Fruit fly (Drosophila melanogaster) Kc167 (cell line): Measurements from ENCODE around the gene CG15177.

ENCODE experiments used
- Myc ChIP-seq: fragments of >200 bp; optimal IDR thresholded peaks from 2 replicates; lab custom pipeline; 2017; ENCODE audit warnings: missing external identifiers
- Sin3A ChIP-seq: fragments of >200 bp; optimal IDR thresholded peaks from 2 replicates; lab custom pipeline; 2018; ENCODE audit warnings: missing external identifiers
- h ChIP-seq: fragments of >200 bp; optimal IDR thresholded peaks from 3 replicates; lab custom pipeline; 2018; ENCODE audit warnings: missing external identifiers
- insv ChIP-seq: fragments of >200 bp; optimal IDR thresholded peaks from 3 replicates; lab custom pipeline; 2018; ENCODE audit warnings: missing external identifiers
- psq ChIP-seq: fragments of >200 bp; optimal IDR thresholded peaks from 2 replicates; lab custom pipeline; 2017; ENCODE audit warnings: missing external identifiers
- ttk ChIP-seq: sonication (Bioruptor generic); optimal IDR thresholded peaks from 2 replicates; lab custom pipeline; 2017; ENCODE audit warnings: missing external identifiers

Gene CG15177

dm6 chr3R:6629221-6629620 lies at the start of gene CG15177:
CG15177 (minus strand) TSS chr3R:6629321.
- TF ChIP-seq Myc (lab: Kevin White, UChicago) (no peak), insv (lab: Kevin White, UChicago) (no peak)

- TF ChIP-seq Myc (lab: Kevin White, UChicago) (no peak), insv (lab: Kevin White, UChicago) (no peak), h (no peak), Sin3A (lab: Kevin White, UChicago) (no peak), ttk (lab: Kevin White, UChicago) (no peak), psq (lab: Kevin White, UChicago) (no peak)
Measured at dm6 chr3R:6678480-6678879, 49.4 kb upstream of the CG15177 start, which contains the start of gene lab. lab (minus strand) TSS chr3R:6678590.

DNA sequence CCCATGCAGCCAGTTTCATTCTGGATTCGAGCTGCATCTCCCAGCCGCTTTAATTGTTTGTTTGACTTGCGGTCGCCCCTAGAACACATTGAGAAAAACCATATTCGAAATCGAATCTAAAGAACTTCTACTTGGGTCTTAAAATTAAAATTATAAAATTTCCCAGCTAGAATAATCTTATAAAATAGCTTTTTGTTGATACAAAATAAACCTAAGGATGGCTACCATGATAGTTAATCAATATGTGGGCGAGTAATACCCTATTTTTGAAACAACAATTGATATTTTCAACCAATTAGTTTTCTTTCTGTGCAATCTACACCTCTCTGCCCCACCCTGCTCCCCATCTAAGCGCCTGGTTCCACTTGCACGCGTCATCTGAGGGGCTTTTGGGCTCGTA lies 45.4 kb upstream of the CG15177 start:
- TF ChIP-seq psq (lab: Kevin White, UChicago) (no peak), insv (lab: Kevin White, UChicago) (no peak), h (no peak), ttk (lab: Kevin White, UChicago) (no peak)

DNA sequence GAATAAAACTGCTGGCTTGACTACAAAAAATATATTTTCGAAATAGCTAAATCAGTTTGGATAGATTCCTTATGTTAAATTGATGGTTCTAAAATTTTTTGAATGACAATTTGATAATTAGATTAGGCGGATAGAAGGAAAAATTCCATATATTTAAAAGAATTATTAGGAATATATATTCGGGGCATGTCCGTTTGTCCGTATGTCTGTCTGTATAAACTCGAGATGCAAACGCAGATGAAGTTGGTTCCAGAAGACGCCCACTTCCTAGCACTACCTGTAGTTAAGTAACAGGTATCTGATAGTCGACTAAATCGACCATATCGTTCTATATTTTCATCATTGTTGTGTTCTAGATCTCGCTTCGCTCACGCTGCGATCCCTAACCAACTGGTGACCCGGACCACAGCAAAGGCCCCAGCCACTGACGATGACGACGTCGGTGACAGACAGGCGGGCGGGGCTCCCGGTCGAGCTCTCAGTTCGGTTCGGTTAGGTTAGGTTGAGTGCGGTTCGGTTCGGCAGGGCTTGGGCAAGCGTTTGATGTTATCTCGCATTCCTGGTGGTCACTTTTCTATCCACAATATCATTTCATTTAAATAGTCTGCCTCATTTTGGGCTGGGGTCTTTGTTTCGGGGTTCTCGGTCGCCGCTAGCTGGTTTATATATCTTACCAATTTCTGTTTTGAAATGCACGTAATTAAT lies 43.3 kb upstream of the CG15177 start:
- no peak for TF ChIP-seq psq (lab: Kevin White, UChicago)
- no peak for TF ChIP-seq Sin3A (lab: Kevin White, UChicago)
- TF ChIP-seq insv (lab: Kevin White, UChicago) = no peak
- TF ChIP-seq Myc (lab: Kevin White, UChicago) = no peak
- TF ChIP-seq ttk (lab: Kevin White, UChicago) = no peak
- TF ChIP-seq h = no peak

- TF ChIP-seq Sin3A (lab: Kevin White, UChicago) (no peak), insv (lab: Kevin White, UChicago) (no peak), h (no peak), ttk (lab: Kevin White, UChicago) (no peak), psq (lab: Kevin White, UChicago) (no peak), Myc (lab: Kevin White, UChicago) (no peak)
Measured at dm6 chr3R:6668234-6668633, 39.1 kb upstream of the CG15177 start.

dm6 chr3R:6667245-6667644 lies 38.1 kb upstream of the CG15177 start:
- no peak for TF ChIP-seq psq (lab: Kevin White, UChicago)
- no peak for TF ChIP-seq Myc (lab: Kevin White, UChicago)
- no peak for TF ChIP-seq Sin3A (lab: Kevin White, UChicago)
- TF ChIP-seq h = no peak
- no peak for TF ChIP-seq ttk (lab: Kevin White, UChicago)
- no peak for TF ChIP-seq insv (lab: Kevin White, UChicago)

DNA sequence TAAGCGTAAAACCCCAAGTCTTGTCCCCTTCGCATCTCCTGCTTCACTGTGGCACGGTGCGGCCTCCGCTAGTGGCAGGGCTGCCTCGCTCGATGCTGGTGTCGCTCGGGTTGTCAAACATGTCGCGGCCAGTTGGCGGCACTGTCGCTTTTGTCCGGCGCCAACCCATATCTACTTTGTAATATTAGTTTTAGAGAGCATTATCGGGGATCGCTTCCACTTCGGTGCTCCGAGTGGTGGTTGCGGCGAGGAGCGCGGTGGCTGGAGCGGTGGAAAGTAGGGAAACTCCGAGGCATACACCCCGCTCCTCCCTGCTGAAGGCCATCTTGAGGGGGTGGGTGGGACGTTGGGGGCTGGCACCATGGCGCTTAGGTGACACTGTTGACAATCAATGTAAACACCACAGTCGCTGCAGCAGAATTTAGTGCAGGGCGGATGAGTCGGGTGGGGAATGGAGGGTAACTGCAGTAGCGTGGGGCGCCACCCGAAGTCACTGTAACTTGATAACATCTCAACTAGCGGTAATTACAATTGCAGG lies 36.1 kb upstream of the CG15177 start:
- TF ChIP-seq ttk (lab: Kevin White, UChicago) (no peak), h (no peak), Sin3A (lab: Kevin White, UChicago) (no peak), insv (lab: Kevin White, UChicago) (no peak), Myc (lab: Kevin White, UChicago) (no peak), psq (lab: Kevin White, UChicago) (no peak)

DNA sequence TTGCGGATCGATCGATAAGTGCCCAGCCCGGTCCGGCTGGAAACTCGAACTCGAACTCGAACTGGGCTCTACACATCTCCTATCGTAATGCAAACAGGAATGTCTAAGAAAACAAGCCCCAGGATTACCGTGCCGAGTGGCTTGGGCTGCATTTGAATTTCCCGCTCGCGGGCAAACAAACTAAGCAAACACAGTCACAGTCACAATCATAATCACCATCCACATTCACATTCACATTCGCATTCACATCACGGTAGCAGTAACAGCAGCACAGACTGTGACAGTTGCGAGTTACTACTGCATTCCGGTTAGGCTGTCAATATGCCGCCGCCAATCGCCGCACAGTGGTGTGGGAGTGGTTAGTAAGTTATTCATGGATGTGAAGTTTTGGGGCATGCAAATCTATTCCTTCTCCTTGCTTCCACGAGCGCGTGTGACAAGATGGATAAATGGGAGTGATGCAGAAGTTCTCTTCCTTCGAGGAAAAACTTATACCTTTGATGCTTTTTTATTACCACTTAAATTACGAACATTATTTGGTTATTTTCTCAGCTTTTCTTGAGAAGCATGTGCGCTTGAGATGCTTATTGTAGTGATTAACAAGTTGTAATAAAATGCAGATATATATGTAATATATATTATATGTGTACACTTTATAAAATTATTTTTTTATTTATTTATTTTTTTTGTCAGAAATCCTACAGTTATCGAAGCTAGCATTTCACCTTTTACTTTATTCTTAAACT lies 35.4 kb upstream of the CG15177 start:
- TF ChIP-seq Sin3A (lab: Kevin White, UChicago) (no peak), Myc (lab: Kevin White, UChicago) (no peak), insv (lab: Kevin White, UChicago) (no peak), psq (lab: Kevin White, UChicago) (no peak), ttk (lab: Kevin White, UChicago) (no peak), h (no peak)

dm6 chr3R:6663289-6663666 lies 34.2 kb upstream of the CG15177 start:
- no peak for TF ChIP-seq Myc (lab: Kevin White, UChicago)
- no peak for TF ChIP-seq h
- TF ChIP-seq ttk (lab: Kevin White, UChicago) = no peak

- no peak for TF ChIP-seq Sin3A (lab: Kevin White, UChicago)
- TF ChIP-seq h = no peak
- TF ChIP-seq psq (lab: Kevin White, UChicago) = no peak
- no peak for TF ChIP-seq Myc (lab: Kevin White, UChicago)
- no peak for TF ChIP-seq ttk (lab: Kevin White, UChicago)
- no peak for TF ChIP-seq insv (lab: Kevin White, UChicago)
Measured at dm6 chr3R:6662613-6663288, 33.6 kb upstream of the CG15177 start.

DNA sequence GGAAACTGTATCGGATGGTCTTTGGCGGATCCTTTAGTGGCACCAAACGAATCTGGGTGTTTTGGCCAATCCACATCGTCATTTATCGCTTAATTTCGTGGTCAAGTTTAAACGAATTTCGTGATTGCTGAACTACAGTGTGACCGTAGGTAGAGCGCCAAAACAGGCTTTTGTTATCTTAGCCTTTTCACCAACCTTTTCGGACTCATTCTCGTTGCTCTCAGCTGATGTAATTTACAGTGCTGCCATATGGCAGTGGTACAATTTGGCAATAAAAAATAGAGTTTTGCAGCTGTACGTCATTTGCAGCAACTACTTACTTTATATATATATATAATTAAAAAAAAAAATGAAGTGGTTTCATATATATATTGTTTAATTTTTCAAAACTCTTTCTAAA lies 30.8 kb upstream of the CG15177 start, which contains the start of gene agt:
TSS of gene agt (minus strand) at position 160 of the 400 bp plus-strand sequence.
- no peak for TF ChIP-seq psq (lab: Kevin White, UChicago)
- no peak for TF ChIP-seq Myc (lab: Kevin White, UChicago)
- TF ChIP-seq h = no peak
- TF ChIP-seq insv (lab: Kevin White, UChicago) = no peak
- TF ChIP-seq Sin3A (lab: Kevin White, UChicago) = no peak
- TF ChIP-seq ttk (lab: Kevin White, UChicago) = no peak
